Fruit fly (Drosophila melanogaster): ENCODE data around the gene gwl.

gwl gene

dm6 chr3R:18719767-18720341 lies 26.3 kb upstream of the gwl start (continued):
- TF ChIP-seq cas (GFP tag; IDR thresholded peaks at IDR 0.05) (no peak; the same call in 1 of the 2 replicates), CG6654 (GFP tag; optimal IDR thresholded peaks at IDR 0.05) (peak; percentile 62), salm (tag; optimal IDR thresholded peaks at IDR 0.05) (peak; percentile 65), gt (GFP tag; IDR thresholded peaks at IDR 0.05) (peak; percentile 59), Neu2 (GFP tag; optimal IDR thresholded peaks at IDR 0.05; ENCODE audit: borderline replicate concordance) (no peak), nmo (GFP tag; optimal IDR thresholded peaks at IDR 0.05) (peak; percentile 86), bsh (GFP tag; optimal IDR thresholded peaks at IDR 0.05) (peak in 1 of 2 experiments; percentile 89), Fer1 (GFP tag; optimal IDR thresholded peaks at IDR 0.05) (peak; percentile 95), Mrtf (GFP tag; IDR thresholded peaks at IDR 0.05) (peak; percentile 84), fru (optimal IDR thresholded peaks at IDR 0.05) (no peak), Oli (tag; optimal IDR thresholded peaks at IDR 0.05) (peak; percentile 82), CG18619 (GFP tag; optimal IDR thresholded peaks at IDR 0.05) (peak; percentile 85), CG30020 (tag; optimal IDR thresholded peaks at IDR 0.05) (no peak), crol (GFP tag; IDR thresholded peaks at IDR 0.05) (no peak), slp2 (GFP tag; optimal IDR thresholded peaks at IDR 0.05) (peak; percentile 58), scrt (GFP tag; optimal IDR thresholded peaks at IDR 0.05) (peak; percentile 89), CG15601 (tag; optimal IDR thresholded peaks at IDR 0.05) (peak; percentile 82), pho (GFP tag; optimal IDR thresholded peaks at IDR 0.05) (peak; percentile 82), dati (GFP tag; IDR thresholded peaks at IDR 0.05) (peak; percentile 63), ATbp (GFP tag; optimal IDR thresholded peaks at IDR 0.05) (peak; percentile 88), rib (GFP tag; IDR thresholded peaks at IDR 0.05) (no peak; the same call in 1 of the 2 replicates), sqz (GFP tag; optimal IDR thresholded peaks at IDR 0.05) (peak; percentile 75), wek (GFP tag; optimal IDR thresholded peaks at IDR 0.05) (peak; percentile 77), disco-r (GFP tag; optimal IDR thresholded peaks at IDR 0.05) (peak; percentile 70), ERR (GFP tag; optimal IDR thresholded peaks at IDR 0.05) (peak; percentile 74), Dp (GFP tag; optimal IDR thresholded peaks at IDR 0.05) (no peak), CG2712 (tag; optimal IDR thresholded peaks at IDR 0.05) (peak; percentile 93), NK7.1 (GFP tag; optimal IDR thresholded peaks at IDR 0.05) (peak; percentile 65), gsb-n (tag; optimal IDR thresholded peaks at IDR 0.05) (peak; percentile 74), sima (GFP tag; optimal IDR thresholded peaks at IDR 0.05) (peak; percentile 30), CG6254 (GFP tag; optimal IDR thresholded peaks at IDR 0.05) (peak; percentile 62), CG8388 (GFP tag; optimal IDR thresholded peaks at IDR 0.05) (peak; percentile 81), Atf3 (GFP tag; optimal IDR thresholded peaks at IDR 0.05) (peak; percentile 47), CG3065 (GFP tag; optimal IDR thresholded peaks at IDR 0.05) (no peak), pzg (GFP tag; optimal IDR thresholded peaks at IDR 0.05) (peak; percentile 10), Tbp (GFP tag; optimal IDR thresholded peaks at IDR 0.05) (no peak), CG10431 (GFP tag; optimal IDR thresholded peaks at IDR 0.05) (peak; percentile 61), Lhr (GFP tag; optimal IDR thresholded peaks at IDR 0.05) (peak; percentile 27), sd (tag; optimal IDR thresholded peaks at IDR 0.05) (no peak), Rfx (GFP tag; IDR thresholded peaks at IDR 0.05) (peak; percentile 89), CG14710 (tag; optimal IDR thresholded peaks at IDR 0.05) (peak; percentile 74), vnd (GFP tag; IDR thresholded peaks at IDR 0.05; ENCODE audit: partially characterized antibody) (no peak), seq (GFP tag; IDR thresholded peaks at IDR 0.05) (peak; percentile 89), peb (GFP tag; IDR thresholded peaks at IDR 0.05) (peak; percentile 70), Dip2 (GFP tag; IDR thresholded peaks at IDR 0.05) (no peak), CG8281 (tag; optimal IDR thresholded peaks at IDR 0.05) (peak; percentile 59), Hmx (GFP tag; optimal IDR thresholded peaks at IDR 0.05) (peak; percentile 46), CG12155 (GFP tag; optimal IDR thresholded peaks at IDR 0.05) (peak; percentile 67), Ravus (GFP tag; IDR thresholded peaks at IDR 0.05) (no peak; the same call in 1 of the 2 replicates), zf30C (GFP tag; optimal IDR thresholded peaks at IDR 0.05) (peak; percentile 82)
